Worm (Caenorhabditis elegans): ENCODE measurements around the gene Y73C8B.2.

Y73C8B.2 gene

ce11 chrV:3145241-3145640 lies 49.6 kb downstream of the Y73C8B.2 start:
- no peak for TF ChIP-seq pes-1 (GFP tag; IDR thresholded peaks at IDR 0.05)
- TF ChIP-seq ama-1 (optimal IDR thresholded peaks at IDR 0.05) = no peak
- TF ChIP-seq ceh-36 (tag; optimal IDR thresholded peaks at IDR 0.05) = no peak
- no peak for TF ChIP-seq aly-1 (tag; optimal IDR thresholded peaks at IDR 0.05)
- no peak for TF ChIP-seq F13C5.2 (tag; optimal IDR thresholded peaks at IDR 0.05)
- no peak for TF ChIP-seq hmbx-1 (tag; optimal IDR thresholded peaks at IDR 0.05)
- no peak for TF ChIP-seq B0310.2 (tag; optimal IDR thresholded peaks at IDR 0.05)
- no peak for TF ChIP-seq hnd-1 (tag; optimal IDR thresholded peaks at IDR 0.05)
- TF ChIP-seq hmg-4 (GFP tag; optimal IDR thresholded peaks at IDR 0.05) = no peak
- TF ChIP-seq tbx-11 (GFP tag; IDR thresholded peaks at IDR 0.05) = no peak
- no peak for TF ChIP-seq tbx-37 (GFP tag; conservative IDR thresholded peaks at IDR 0.05)
- no peak for TF ChIP-seq scrt-1 (GFP tag; IDR thresholded peaks at IDR 0.05)
- no peak for TF ChIP-seq tra-4 (tag; optimal IDR thresholded peaks at IDR 0.05)

ce11 chrV:3144494-3144893 lies 50.3 kb downstream of the Y73C8B.2 start, which contains the start of gene srab-10:
Gene srab-10 (minus strand): TSS chrV:3144594.
- no peak for TF ChIP-seq ceh-36 (tag; optimal IDR thresholded peaks at IDR 0.05)
- TF ChIP-seq flt-1 (GFP tag; IDR thresholded peaks at IDR 0.05) = no peak
- TF ChIP-seq tbx-37 (GFP tag; conservative IDR thresholded peaks at IDR 0.05) = no peak
- no peak for TF ChIP-seq aly-1 (tag; optimal IDR thresholded peaks at IDR 0.05)
- no peak for TF ChIP-seq scrt-1 (GFP tag; IDR thresholded peaks at IDR 0.05)
- TF ChIP-seq hmg-4 (GFP tag; optimal IDR thresholded peaks at IDR 0.05) = no peak
- no peak for TF ChIP-seq tbx-11 (GFP tag; IDR thresholded peaks at IDR 0.05)
- TF ChIP-seq ama-1 (optimal IDR thresholded peaks at IDR 0.05) = no peak
